Fruit fly (Drosophila melanogaster): ENCODE measurements around the gene MESR3.

MESR3 gene

DNA sequence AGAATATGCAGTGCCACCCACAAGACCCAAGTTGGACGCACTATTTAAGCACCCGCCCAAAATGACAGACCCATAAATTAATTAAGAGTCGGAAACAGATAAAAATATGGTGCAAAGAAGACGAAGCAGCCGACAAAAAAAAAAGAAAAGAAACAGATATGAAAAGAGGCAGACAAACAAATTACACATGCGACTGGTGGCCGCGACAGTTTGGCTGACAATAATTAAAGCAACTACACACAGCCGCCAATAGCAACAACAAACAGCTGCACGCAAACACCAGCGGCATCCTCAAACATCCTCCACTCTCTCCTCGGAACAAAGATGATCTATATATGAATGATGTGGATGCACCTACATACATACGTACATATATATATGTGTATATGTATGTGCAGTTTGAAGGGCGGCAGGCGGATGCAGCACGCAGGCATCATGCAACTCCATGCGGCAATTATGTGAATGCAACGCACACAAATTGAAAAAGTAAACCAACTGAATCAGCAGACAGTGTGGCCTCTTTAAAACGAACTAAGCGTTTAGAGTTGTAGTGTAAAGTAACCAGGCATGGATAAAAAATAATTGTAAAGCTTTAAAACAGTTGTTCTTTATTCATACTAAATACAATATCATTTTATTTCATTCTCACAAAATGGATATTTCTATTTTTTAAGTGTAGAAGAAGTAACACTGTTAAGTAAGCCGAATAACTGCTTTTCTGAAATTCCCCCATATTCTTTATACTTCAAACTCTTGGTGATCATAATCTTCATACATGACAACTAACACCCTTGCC lies 31.0 kb downstream of the MESR3 start:
- TF ChIP-seq CTCF (optimal IDR thresholded peaks at IDR 0.05) (no peak), CG8478 (optimal IDR thresholded peaks at IDR 0.05) (no peak)

DNA sequence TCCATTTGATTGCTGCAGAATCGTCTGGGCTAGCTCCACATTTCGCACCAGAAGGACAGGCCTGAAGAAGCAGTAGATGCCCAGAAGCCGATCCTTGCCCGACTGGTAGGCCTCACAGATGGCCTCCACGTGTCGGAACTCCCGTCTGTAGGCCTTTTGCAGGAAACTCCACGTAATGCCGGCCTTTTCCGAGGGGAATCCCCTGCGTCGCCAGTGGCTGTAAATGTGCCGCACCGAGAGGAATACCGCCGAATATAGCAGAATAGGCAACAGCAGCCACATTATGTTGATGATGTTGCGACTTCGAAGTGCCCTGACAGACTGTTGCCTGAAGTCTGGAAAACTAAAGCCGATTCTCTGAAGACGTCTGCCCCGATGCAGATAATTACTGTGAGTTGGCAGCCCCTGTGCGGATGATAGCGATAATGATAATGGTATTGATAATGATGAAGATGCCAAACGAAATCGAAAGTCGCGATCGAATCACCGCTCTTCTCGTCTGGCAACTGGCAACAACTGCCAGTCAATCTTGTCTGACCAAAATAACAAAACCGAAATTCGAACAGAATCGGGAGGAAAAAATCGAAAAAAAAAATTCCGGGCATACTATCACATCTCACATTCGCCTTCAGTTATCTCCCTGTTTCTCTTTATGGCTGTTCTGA lies 35.7 kb downstream of the MESR3 start, which contains the start of gene Cyp310a1:
Gene Cyp310a1 (minus strand): TSS at position 348 of the 665 bp plus-strand sequence.
- no peak for TF ChIP-seq CG8478 (optimal IDR thresholded peaks at IDR 0.05)
- no peak for TF ChIP-seq CTCF (optimal IDR thresholded peaks at IDR 0.05)

DNA sequence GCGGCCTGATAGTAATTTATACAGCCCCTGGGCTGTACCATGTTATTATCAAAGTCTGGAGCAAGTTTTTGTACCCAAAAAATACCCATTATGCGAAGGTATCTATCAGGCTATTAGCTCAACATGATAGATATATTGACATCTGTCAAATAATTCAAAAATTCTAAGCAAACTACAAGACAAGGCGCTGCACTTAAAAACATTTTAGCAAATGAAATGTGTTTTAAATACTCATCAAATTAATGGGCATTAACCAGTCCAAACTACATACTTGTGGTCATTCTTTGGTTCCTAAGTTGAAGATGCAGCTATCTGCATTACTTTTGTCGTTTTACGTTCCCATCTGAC lies 36.2 kb downstream of the MESR3 start:
- TF ChIP-seq CTCF (optimal IDR thresholded peaks at IDR 0.05) = no peak
- TF ChIP-seq CG8478 (optimal IDR thresholded peaks at IDR 0.05) = no peak

DNA sequence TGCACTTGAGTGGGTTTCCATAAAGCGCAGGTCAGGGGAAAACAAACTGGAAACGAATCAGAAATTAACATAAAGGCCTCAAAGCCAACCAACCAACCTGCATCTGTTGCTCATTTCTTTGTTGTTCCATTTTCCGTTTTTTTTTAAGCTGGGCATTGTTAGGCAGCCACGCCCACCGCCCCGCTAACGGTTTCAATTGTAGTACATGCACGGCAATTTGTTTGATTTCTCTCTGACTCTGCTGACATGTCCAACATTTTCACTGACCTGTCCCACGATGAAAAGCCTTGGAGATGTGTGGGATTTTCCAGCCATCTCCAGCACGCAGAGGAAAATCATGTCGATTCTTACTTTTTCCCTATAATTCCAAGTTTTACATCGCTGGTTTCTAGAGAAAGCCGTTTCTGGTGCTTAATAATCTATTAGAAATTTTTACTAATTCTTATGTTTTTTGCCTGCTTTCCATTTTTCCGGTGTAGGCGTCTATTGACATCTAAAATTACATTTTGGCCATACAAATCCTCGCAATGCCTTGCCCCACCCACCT lies 39.7 kb downstream of the MESR3 start:
- TF ChIP-seq CTCF (optimal IDR thresholded peaks at IDR 0.05) = no peak

DNA sequence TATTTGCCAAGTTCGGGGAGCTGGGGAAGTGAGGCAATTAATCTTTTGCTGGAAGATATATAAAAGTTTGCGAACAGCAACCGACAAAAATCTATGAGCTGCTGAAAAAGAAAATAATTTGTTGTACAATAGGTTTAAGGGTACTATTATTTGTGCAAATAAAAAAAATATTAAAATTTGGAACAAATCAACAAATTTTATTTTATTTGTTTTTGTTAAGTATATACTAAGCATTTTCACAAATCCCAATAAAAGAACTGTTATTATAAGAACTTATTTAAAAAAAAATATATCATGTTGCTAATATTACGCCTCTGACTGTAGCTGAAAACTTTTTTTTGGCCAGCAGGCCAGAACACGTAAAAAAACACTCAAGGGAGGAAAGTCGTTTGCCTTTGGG lies 41.1 kb downstream of the MESR3 start:
- no peak for TF ChIP-seq CTCF (optimal IDR thresholded peaks at IDR 0.05)
- no peak for TF ChIP-seq CG8478 (optimal IDR thresholded peaks at IDR 0.05)

DNA sequence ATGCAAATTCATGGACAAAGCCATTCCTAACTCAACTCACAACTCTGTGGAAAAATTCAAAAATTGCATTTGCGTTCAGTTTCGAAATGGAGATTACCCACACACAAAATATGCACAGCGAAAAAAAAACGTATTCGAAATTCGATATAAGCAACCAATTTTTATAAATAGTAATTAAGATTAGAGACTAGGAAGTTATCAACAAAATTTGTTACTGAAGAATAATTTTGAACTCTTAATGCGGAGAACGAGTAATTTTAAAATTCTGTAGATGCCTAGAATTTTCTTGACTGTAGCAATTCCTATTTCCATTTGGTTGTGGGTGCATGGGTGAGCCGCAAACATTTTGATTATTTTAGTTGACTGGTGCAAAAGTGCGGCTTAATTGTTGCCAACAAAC lies 46.3 kb downstream of the MESR3 start:
- TF ChIP-seq CTCF (optimal IDR thresholded peaks at IDR 0.05) (no peak), CG8478 (optimal IDR thresholded peaks at IDR 0.05) (no peak)

DNA sequence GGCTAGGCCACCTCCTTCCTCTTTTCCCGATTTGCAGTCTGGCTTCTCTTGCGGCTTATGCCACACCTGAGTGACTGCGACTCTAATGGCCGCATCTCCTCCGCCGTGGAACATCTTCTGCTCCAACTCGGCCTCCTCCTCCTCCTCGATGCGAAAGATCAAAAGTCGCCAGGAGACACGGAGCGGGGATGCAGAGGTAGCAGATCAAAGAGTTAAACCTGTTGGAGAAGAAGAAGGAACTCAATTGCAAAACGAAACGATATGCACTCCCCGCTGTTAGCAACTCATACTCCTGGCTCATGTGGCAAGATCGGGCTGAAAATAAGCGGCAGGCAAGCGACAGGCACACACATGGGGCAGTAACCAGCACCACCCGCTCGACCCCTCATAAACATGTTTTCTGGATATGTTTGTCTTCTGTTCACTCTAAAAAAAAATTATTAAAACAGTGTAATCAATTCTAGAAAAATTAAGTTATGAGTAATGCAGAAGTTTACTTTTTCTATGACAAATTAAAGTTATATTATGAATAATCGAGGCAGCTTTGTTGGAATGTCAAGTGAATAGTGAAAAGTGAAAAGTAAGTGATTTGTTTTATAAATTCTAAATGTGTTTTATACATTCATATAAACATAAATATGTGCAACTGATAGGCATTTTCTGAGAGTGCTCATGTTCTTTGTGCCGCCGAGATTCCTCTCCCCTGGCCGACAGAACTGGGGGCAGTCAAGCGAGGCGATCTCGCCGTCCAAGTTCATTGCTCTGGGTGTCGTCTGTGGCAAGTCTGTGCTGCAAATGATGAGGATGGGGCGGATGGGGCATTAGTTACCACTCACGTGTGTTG lies 47.9 kb downstream of the MESR3 start:
- TF ChIP-seq CG8478 (optimal IDR thresholded peaks at IDR 0.05) (no peak), CTCF (optimal IDR thresholded peaks at IDR 0.05) (no peak)

DNA sequence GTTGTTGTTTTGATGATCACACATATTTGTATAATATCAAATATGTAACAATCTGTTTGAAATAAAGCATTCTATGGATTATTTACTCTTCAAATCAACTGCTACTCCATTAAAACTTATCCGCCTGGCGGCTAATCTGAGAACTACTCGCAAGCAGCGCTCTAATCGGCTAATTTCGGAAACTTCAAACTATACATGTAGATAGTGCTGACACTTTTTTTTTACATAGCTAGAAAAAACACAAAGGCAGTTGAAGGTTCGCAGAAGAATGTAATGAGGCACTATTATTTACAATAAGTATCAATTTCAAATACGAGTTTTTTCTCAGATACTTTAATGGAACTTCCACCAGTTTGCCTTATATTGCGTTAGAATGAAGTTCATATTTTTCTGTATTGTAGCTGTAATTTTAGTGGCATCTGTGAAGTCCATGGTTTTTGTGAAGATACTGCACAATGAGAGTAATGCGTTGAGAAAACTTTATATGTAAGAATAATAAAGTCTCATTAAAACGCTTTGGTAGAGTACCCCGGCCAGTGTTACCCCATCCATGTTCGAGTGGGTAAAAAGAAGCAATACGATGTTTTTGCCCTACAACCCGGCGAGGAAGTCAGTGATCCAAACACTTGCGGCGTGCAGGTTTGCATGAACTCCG lies 49.0 kb downstream of the MESR3 start:
- TF ChIP-seq CG8478 (optimal IDR thresholded peaks at IDR 0.05) (no peak), CTCF (optimal IDR thresholded peaks at IDR 0.05) (peak; percentile 93 to 97)

DNA sequence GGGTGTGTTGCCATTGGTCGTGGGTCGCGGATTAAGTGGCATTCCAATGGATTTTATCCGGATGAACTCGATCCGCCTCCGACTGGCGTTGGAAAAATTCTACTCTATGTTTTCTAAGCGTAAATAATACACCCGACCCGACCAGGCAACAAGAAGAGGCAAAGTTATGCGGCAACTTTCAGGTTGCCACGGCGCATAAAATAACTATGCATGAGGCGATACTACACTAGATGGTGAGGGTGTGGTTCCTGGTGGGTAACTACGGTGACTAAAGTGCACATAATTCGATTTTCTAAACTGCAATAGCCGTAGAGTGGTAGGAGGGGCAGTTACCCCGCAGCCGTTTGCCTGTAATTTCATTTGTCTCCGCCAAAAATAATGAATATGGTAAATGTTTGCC lies 54.1 kb downstream of the MESR3 start, which contains the start of gene CG43338:
Gene CG43338 (minus strand): TSS at position 101 of the 400 bp plus-strand sequence.
- TF ChIP-seq CTCF (optimal IDR thresholded peaks at IDR 0.05) = no peak
- no peak for TF ChIP-seq CG8478 (optimal IDR thresholded peaks at IDR 0.05)

DNA sequence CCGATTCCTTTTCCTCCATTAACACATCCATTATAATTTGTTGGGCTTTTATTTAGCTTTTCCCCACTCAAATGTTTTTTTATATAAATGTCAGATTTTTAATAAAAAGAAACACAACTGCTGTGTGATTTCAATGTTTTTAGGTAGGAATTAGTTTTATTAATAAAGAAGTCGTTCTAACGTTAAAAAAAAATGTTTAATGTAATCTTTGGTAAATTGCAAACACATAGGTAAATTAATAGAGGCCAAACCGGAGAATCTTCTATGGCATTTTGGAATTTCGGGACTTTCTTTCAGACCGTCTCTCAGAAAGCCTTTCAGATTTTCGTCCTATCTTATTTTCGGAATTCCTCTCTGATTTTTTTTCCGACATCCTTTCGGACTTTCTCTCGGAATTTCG lies 56.1 kb downstream of the MESR3 start, which contains the start of gene CG43339:
Gene CG43339 (minus strand): TSS at position 101 of the 400 bp plus-strand sequence.
- TF ChIP-seq CTCF (optimal IDR thresholded peaks at IDR 0.05) (no peak), CG8478 (optimal IDR thresholded peaks at IDR 0.05) (no peak)

DNA sequence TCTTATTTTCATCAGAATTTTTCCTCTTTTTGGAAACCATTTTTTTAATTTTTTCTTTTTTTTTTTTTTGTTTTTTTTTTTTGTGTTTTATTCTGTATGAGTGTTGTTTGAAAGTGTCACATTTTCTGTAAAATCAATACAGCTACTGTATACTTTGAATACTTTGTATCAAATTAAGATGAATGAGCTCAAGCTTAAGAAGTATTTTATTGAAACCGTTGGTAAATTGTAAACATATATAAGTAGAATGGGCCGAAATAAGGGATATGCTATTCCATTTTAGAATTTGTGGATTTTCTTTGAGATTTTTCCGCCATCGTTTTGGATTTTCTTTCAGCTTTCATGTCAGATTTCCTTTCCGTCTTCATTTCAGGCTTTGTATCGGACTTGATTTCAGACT lies 57.9 kb downstream of the MESR3 start, which contains the start of gene Mst36Fb:
Gene Mst36Fb (minus strand): TSS at position 101 of the 400 bp plus-strand sequence.
- TF ChIP-seq CG8478 (optimal IDR thresholded peaks at IDR 0.05) (no peak), CTCF (optimal IDR thresholded peaks at IDR 0.05) (no peak)

DNA sequence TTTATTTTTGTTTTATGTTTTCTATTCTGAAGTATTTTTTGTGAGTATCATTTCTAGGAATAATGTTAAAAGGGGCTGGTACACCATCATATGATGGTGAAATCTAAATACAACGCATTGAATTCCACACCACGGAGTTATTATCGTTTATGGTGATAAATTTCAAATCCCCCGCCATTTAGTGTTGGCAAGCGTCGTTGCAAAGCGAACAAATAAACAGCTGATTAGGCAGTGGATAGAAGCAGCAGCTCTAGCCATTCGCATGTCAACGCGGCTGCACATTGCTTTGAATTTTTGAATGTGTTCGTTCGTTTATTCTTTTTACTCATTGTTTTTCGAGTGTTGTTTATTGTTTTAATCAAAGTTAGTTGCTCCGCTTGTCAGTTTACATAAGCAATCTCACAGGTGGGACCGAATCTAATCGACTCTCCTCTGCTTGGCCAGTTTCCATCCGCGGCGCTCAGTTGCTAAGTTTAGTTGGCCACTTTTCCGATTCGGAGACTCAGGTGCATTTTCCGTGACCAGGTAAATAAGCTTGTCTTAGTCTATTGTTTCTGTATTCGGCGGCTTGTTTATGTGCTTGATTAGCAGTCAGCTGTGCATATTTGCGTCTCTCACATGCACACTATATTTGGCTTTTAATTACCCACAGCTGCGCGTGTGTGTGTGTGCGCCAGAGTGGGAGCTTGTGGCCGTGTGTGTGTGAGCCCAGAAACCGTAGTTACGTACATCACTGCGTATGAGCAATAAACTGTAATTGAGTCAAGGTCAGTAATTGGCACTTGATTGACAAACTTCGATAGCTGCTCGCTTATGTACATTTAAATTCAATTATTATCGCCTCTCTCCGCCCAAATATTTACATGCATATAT lies 60.1 kb downstream of the MESR3 start, which contains the start of the genes Mst36Fa and CG31751:
Gene Mst36Fa (minus strand): TSS at position 51 of the 873 bp plus-strand sequence.
Gene CG31751 (plus strand): TSS at position 274 of the 873 bp plus-strand sequence.
- TF ChIP-seq CG8478 (optimal IDR thresholded peaks at IDR 0.05) (no peak), CTCF (optimal IDR thresholded peaks at IDR 0.05) (no peak)

DNA sequence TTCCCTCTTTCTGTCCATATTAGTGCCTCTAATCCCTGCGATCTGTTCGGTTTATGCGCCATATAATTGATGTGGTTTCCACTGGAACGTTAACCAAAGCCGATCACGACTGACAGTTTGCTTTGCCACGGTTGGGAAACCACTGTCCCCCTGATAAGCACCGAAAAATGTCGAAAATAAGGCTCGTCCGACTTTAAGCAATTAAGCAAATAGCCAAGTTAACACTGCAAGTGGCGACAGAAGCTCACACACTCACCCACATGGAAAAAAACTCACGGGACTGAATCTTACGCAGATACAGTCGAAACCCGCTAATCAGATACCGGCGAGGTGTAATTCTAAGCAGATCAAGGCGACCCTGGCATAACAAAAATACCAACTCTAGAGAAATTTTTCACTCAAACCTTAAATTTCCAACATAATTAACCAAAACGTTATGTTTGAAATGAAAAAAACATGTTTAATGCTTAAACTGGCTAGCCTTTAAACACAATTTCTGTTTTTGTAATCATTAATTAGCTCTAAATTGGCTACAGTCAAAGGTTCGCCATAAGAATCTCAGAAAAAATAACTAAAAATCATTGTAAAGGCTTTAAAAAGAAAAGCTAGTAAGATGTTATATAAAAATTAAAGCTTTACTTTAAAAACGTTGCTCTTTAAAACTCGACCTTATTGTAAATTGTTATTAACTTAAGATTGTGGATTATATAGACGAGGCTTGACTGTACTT lies 61.0 kb downstream of the MESR3 start:
- TF ChIP-seq CTCF (optimal IDR thresholded peaks at IDR 0.05) = no peak
- no peak for TF ChIP-seq CG8478 (optimal IDR thresholded peaks at IDR 0.05)

Measured in S2 (cell line).